Worm (Caenorhabditis elegans): ENCODE results near the gene R09F10.8.

- no peak for TF ChIP-seq ztf-11 (tag; optimal IDR thresholded peaks at IDR 0.05)
- TF ChIP-seq jun-1 (tag; optimal IDR thresholded peaks at IDR 0.05): no peak
- no peak for TF ChIP-seq elt-1 (tag; optimal IDR thresholded peaks at IDR 0.05)
- TF ChIP-seq tbx-2 (tag; optimal IDR thresholded peaks at IDR 0.05): no peak
- TF ChIP-seq unc-62 (GFP tag; optimal IDR thresholded peaks at IDR 0.05): no peak
These were observed 26.7 kb downstream of the R09F10.8 start, which contains the start of gene ced-13 for ce11 chrX:8299554-8299953.

Measured in whole organism, L3 larva.